Fruit fly (Drosophila melanogaster) whole organism, wandering third instar larva: ENCODE results near the gene CG7352.

Source experiments
- Abd-B ChIP-seq: fragments of >200 bp; optimal IDR thresholded peaks from 2 replicates; lab custom pipeline; 2017; ENCODE audit warnings: missing biosample characterization, missing genetic modification characterization
- CrebA ChIP-seq: fragments of 200-800 bp; sonication (Bioruptor generic); optimal IDR thresholded peaks from 2 replicates; lab custom pipeline; 2016; ENCODE audit warnings: missing biosample characterization, mild to moderate bottlenecking, missing genetic modification characterization, borderline replicate concordance
- Dfd ChIP-seq: fragments of >200 bp; optimal IDR thresholded peaks from 2 replicates; lab custom pipeline; 2017; ENCODE audit warnings: missing biosample characterization, missing genetic modification characterization
- Hr78 ChIP-seq: fragments of >200 bp; optimal IDR thresholded peaks from 2 replicates; lab custom pipeline; 2017; ENCODE audit warnings: missing biosample characterization, missing genetic modification characterization
- br ChIP-seq: fragments of 200-800 bp; sonication (Bioruptor generic); optimal IDR thresholded peaks from 2 replicates; lab custom pipeline; 2016; ENCODE audit warnings: missing biosample characterization, missing genetic modification characterization
- dmrt93B ChIP-seq: fragments of 200-800 bp; sonication (Bioruptor generic); optimal IDR thresholded peaks from 2 replicates; lab custom pipeline; 2018; ENCODE audit warnings: missing biosample characterization, mild to moderate bottlenecking, missing genetic modification characterization
- rgr ChIP-seq: fragments of 200-800 bp; sonication (Bioruptor generic); optimal IDR thresholded peaks from 3 replicates; lab custom pipeline; 2016; ENCODE audit warnings: missing biosample characterization, mild to moderate bottlenecking, missing genetic modification characterization
- tai ChIP-seq: sonication (Bioruptor generic); optimal IDR thresholded peaks from 2 replicates; lab custom pipeline; 2016; ENCODE audit warnings: missing biosample characterization, missing genetic modification characterization

- no peak for TF ChIP-seq Dfd
- TF ChIP-seq br (GFP tag; lab: Kevin White, UChicago) = no peak
- no peak for TF ChIP-seq dmrt93B
- no peak for TF ChIP-seq CrebA (GFP tag; lab: Kevin White, UChicago)
- TF ChIP-seq rgr (GFP tag; lab: Kevin White, UChicago) = no peak
- no peak for TF ChIP-seq Hr78 (GFP tag; lab: Kevin White, UChicago)
- TF ChIP-seq Abd-B (GFP tag; lab: Kevin White, UChicago) = no peak
- TF ChIP-seq tai = no peak
Observed at dm6 chr3R:8334982-8335381, 12.4 kb upstream of the CG7352 start.
